Fruit fly (Drosophila melanogaster) whole organism, embryonic: Measurements from ENCODE around the gene CG15528.

ENCODE experiments used
- Adf1 ChIP-seq: fragments of 200-800 bp; sonication (Bioruptor generic); IDR thresholded peaks from 2 replicates; pipeline ENCODE4 v1.3.6; 2022; ENCODE audit warnings: missing biosample characterization, missing genetic modification characterization
- Awh ChIP-seq: fragments of 200-800 bp; sonication (Bioruptor generic); IDR thresholded peaks from 2 replicates; pipeline ENCODE4, ENCODE4 v1.3.6; 2022; ENCODE audit warnings: missing biosample characterization, missing genetic modification characterization
- CG11093 ChIP-seq: fragments of 200-800 bp; sonication (Bioruptor generic); IDR thresholded peaks from 3 replicates; pipeline ENCODE4 v1.3.6; 2022; ENCODE audit warnings: missing biosample characterization, missing genetic modification characterization
- CG12155 ChIP-seq: fragments of 200-800 bp; sonication (Bioruptor generic); optimal IDR thresholded peaks from 3 replicates; lab custom pipeline; 2016; ENCODE audit warnings: missing biosample characterization, missing genetic modification characterization
- CG12391 ChIP-seq: fragments of 200-800 bp; sonication (Bioruptor generic); optimal IDR thresholded peaks from 3 replicates; lab custom pipeline; 2018; ENCODE audit warnings: missing biosample characterization, mild to moderate bottlenecking, missing genetic modification characterization, moderate library complexity
- CG14050 ChIP-seq: fragments of 200-800 bp; sonication (Bioruptor generic); IDR thresholded peaks from 3 replicates; pipeline ENCODE4 v1.3.6; 2022; ENCODE audit warnings: missing biosample characterization, missing genetic modification characterization
- CG14710 ChIP-seq: fragments of 200-800 bp; sonication (Bioruptor generic); optimal IDR thresholded peaks from 3 replicates; lab custom pipeline; 2019; ENCODE audit warnings: missing biosample characterization, mild to moderate bottlenecking, missing genetic modification characterization, moderate library complexity
- CG15011 ChIP-seq: fragments of 200-800 bp; sonication (Bioruptor generic); optimal IDR thresholded peaks from 3 replicates; lab custom pipeline; 2018; ENCODE audit warnings: missing biosample characterization, mild to moderate bottlenecking, missing genetic modification characterization
- CG2120 ChIP-seq: fragments of 200-800 bp; sonication (Bioruptor generic); optimal IDR thresholded peaks from 3 replicates; lab custom pipeline; 2016; ENCODE audit warnings: missing biosample characterization, missing genetic modification characterization
- CG2202 ChIP-seq: fragments of 200-800 bp; sonication (Bioruptor generic); optimal IDR thresholded peaks from 2 replicates; lab custom pipeline; 2018; ENCODE audit warnings: missing biosample characterization, mild to moderate bottlenecking, missing genetic modification characterization
- CG2889 ChIP-seq: fragments of 200-800 bp; sonication (Bioruptor generic); IDR thresholded peaks from 3 replicates; pipeline ENCODE4 v1.3.6; 2022; ENCODE audit warnings: missing biosample characterization, missing genetic modification characterization
- CG30020 ChIP-seq: fragments of 200-800 bp; optimal IDR thresholded peaks from 2 replicates; lab custom pipeline; 2019; ENCODE audit warnings: missing biosample characterization, mild to moderate bottlenecking, missing genetic modification characterization, moderate library complexity
- CG31224 ChIP-seq: fragments of 200-800 bp; sonication (Bioruptor generic); IDR thresholded peaks from 2 replicates; pipeline ENCODE4 v1.3.6; 2022; ENCODE audit warnings: missing biosample characterization, missing genetic modification characterization
- CG3163 ChIP-seq: fragments of 200-800 bp; sonication (Bioruptor generic); optimal IDR thresholded peaks from 3 replicates; lab custom pipeline; 2016; ENCODE audit warnings: missing biosample characterization, missing genetic modification characterization
- CG3838 ChIP-seq: fragments of 200-800 bp; sonication (Bioruptor generic); optimal IDR thresholded peaks from 3 replicates; lab custom pipeline; 2016; ENCODE audit warnings: missing biosample characterization, missing genetic modification characterization
- CG3847 ChIP-seq: fragments of 200-800 bp; sonication (Bioruptor generic); IDR thresholded peaks from 2 replicates; pipeline ENCODE4 v1.3.6; 2022; ENCODE audit warnings: missing biosample characterization, missing genetic modification characterization
- CG4707 ChIP-seq: fragments of 200-800 bp; sonication (Bioruptor generic); optimal IDR thresholded peaks from 2 replicates; lab custom pipeline; 2018; ENCODE audit warnings: missing biosample characterization, mild to moderate bottlenecking, missing genetic modification characterization, moderate library complexity
- CG6654 ChIP-seq: fragments of 200-800 bp; sonication (Bioruptor generic); optimal IDR thresholded peaks from 2 replicates; lab custom pipeline; 2017; ENCODE audit warnings: missing biosample characterization, mild to moderate bottlenecking, missing genetic modification characterization
- CG6854 ChIP-seq: fragments of 200-800 bp; sonication (Bioruptor generic); optimal IDR thresholded peaks from 3 replicates; lab custom pipeline; 2017; ENCODE audit warnings: missing biosample characterization, mild to moderate bottlenecking, missing genetic modification characterization
- CG8359 ChIP-seq: fragments of 200-800 bp; sonication (Bioruptor generic); optimal IDR thresholded peaks from 2 replicates; lab custom pipeline; 2017; ENCODE audit warnings: missing biosample characterization, mild to moderate bottlenecking, missing genetic modification characterization, borderline replicate concordance
- CG9215 ChIP-seq: fragments of 200-800 bp; sonication (Bioruptor generic); IDR thresholded peaks from 2 replicates; pipeline ENCODE4 v1.3.6; 2022; ENCODE audit warnings: missing biosample characterization, missing genetic modification characterization
- CG9797 ChIP-seq: fragments of 200-800 bp; sonication (Bioruptor generic); optimal IDR thresholded peaks from 3 replicates; lab custom pipeline; 2018; ENCODE audit warnings: missing biosample characterization, mild to moderate bottlenecking, missing genetic modification characterization
- CG9932 ChIP-seq: fragments of 200-800 bp; sonication (Bioruptor generic); IDR thresholded peaks from 2 replicates; pipeline ENCODE4 v1.3.6; 2022; ENCODE audit warnings: missing biosample characterization, missing genetic modification characterization
- Drgx ChIP-seq: fragments of 200-800 bp; sonication (Bioruptor generic); IDR thresholded peaks from 2 replicates; pipeline ENCODE4 v1.3.6; 2022; ENCODE audit warnings: missing biosample characterization, missing genetic modification characterization
- Ets97D ChIP-seq: fragments of 200-800 bp; sonication (Bioruptor generic); optimal IDR thresholded peaks from 3 replicates; lab custom pipeline; 2016; ENCODE audit warnings: missing biosample characterization, missing genetic modification characterization
- Hand ChIP-seq: fragments of 200-800 bp; sonication (Bioruptor generic); optimal IDR thresholded peaks from 2 replicates; lab custom pipeline; 2017; ENCODE audit warnings: mild to moderate bottlenecking, missing biosample characterization, missing genetic modification reagents, missing genetic modification characterization
- Hr78 ChIP-seq, 2 experiments: fragments of 200-800 bp in 1 of 2; fragments of >200 bp in 1 of 2; sonication (Bioruptor generic) in 1 of 2; optimal IDR thresholded peaks; 2 replicates each; lab custom pipeline; 2017 to 2019; ENCODE audit warnings: missing biosample characterization in 2 of 2, missing genetic modification characterization in 2 of 2, mild to moderate bottlenecking in 1 of 2, moderate library complexity in 1 of 2
- Jarid2 ChIP-seq: fragments of 200-800 bp; sonication (Bioruptor generic); optimal IDR thresholded peaks from 3 replicates; lab custom pipeline; 2017; ENCODE audit warnings: mild to moderate bottlenecking, missing biosample characterization, missing genetic modification reagents, missing genetic modification characterization
- Lpt ChIP-seq: fragments of >200 bp; optimal IDR thresholded peaks from 2 replicates; lab custom pipeline; 2018; ENCODE audit warnings: missing biosample characterization, missing genetic modification characterization
- Neu2 ChIP-seq: fragments of 200-800 bp; sonication (Bioruptor generic); optimal IDR thresholded peaks from 3 replicates; lab custom pipeline; 2016; ENCODE audit warnings: missing biosample characterization, missing genetic modification characterization, borderline replicate concordance
- Rx ChIP-seq: fragments of 200-800 bp; sonication (Bioruptor generic); IDR thresholded peaks from 2 replicates; pipeline ENCODE4 v1.3.6; 2022; ENCODE audit warnings: missing biosample characterization, missing genetic modification characterization
- Trl ChIP-seq, 3 experiments: fragments of >200 bp in 2 of 3; fragments of 200-800 bp in 1 of 3; sonication (Bioruptor generic) in 1 of 3; optimal IDR thresholded peaks; 2 replicates in 1 of 3; 3 replicates in 2 of 3; lab custom pipeline; 2016 to 2017; ENCODE audit warnings: missing biosample characterization in 1 of 3, missing genetic modification characterization in 1 of 3
- bbx ChIP-seq: fragments of 200-800 bp; sonication (Bioruptor generic); IDR thresholded peaks from 2 replicates; pipeline ENCODE4 v1.3.6; 2022; ENCODE audit warnings: missing biosample characterization, missing genetic modification characterization; ENCODE audit not compliant: partially characterized antibody
- bigmax ChIP-seq: fragments of 200-800 bp; sonication (Bioruptor generic); optimal IDR thresholded peaks from 2 replicates; lab custom pipeline; 2018; ENCODE audit warnings: missing biosample characterization, mild to moderate bottlenecking, missing genetic modification characterization
- ems ChIP-seq: fragments of 200-800 bp; sonication (Bioruptor generic); optimal IDR thresholded peaks from 3 replicates; lab custom pipeline; 2016; ENCODE audit warnings: missing biosample characterization, missing genetic modification characterization
- ewg ChIP-seq: fragments of 200-800 bp; sonication (Bioruptor generic); optimal IDR thresholded peaks from 3 replicates; lab custom pipeline; 2017; ENCODE audit warnings: mild to moderate bottlenecking, missing biosample characterization, missing genetic modification reagents, missing genetic modification characterization
- exex ChIP-seq: fragments of 200-800 bp; sonication (Bioruptor generic); optimal IDR thresholded peaks from 4 replicates; lab custom pipeline; 2018; ENCODE audit warnings: missing biosample characterization, mild to moderate bottlenecking, missing genetic modification characterization, moderate library complexity
- gsb ChIP-seq: fragments of 200-800 bp; sonication (Bioruptor generic); IDR thresholded peaks from 2 replicates; pipeline ENCODE4 v1.3.6; 2022; ENCODE audit warnings: missing biosample characterization, missing genetic modification characterization
- hth ChIP-seq: fragments of >200 bp; optimal IDR thresholded peaks from 2 replicates; lab custom pipeline; 2017; ENCODE audit warnings: inconsistent platforms
- inv ChIP-seq: fragments of 200-800 bp; sonication (Bioruptor generic); IDR thresholded peaks from 2 replicates; pipeline ENCODE4 v1.3.6; 2022; ENCODE audit warnings: missing biosample characterization, missing genetic modification characterization; ENCODE audit not compliant: partially characterized antibody
- oc ChIP-seq: fragments of 200-800 bp; sonication (Bioruptor generic); optimal IDR thresholded peaks from 2 replicates; lab custom pipeline; 2018; ENCODE audit warnings: missing biosample characterization, mild to moderate bottlenecking, missing genetic modification characterization, moderate library complexity
- odd ChIP-seq: fragments of 200-800 bp; sonication (Bioruptor generic); optimal IDR thresholded peaks from 2 replicates; lab custom pipeline; 2017; ENCODE audit warnings: missing biosample characterization, mild to moderate bottlenecking, missing genetic modification characterization
- salm ChIP-seq: fragments of 200-800 bp; sonication (Bioruptor generic); optimal IDR thresholded peaks from 2 replicates; lab custom pipeline; 2018; ENCODE audit warnings: missing biosample characterization, mild to moderate bottlenecking, missing genetic modification characterization
- tap ChIP-seq: fragments of 200-800 bp; optimal IDR thresholded peaks from 3 replicates; lab custom pipeline; 2019; ENCODE audit warnings: missing biosample characterization, mild to moderate bottlenecking, missing genetic modification characterization, moderate library complexity
- tin ChIP-seq: fragments of 200-800 bp; sonication (Bioruptor generic); optimal IDR thresholded peaks from 3 replicates; lab custom pipeline; 2016; ENCODE audit warnings: missing biosample characterization, missing genetic modification characterization
- unpg ChIP-seq: fragments of 200-800 bp; sonication (Bioruptor generic); optimal IDR thresholded peaks from 3 replicates; lab custom pipeline; 2018; ENCODE audit warnings: missing biosample characterization, mild to moderate bottlenecking, missing genetic modification characterization, moderate library complexity
- zen2 ChIP-seq: fragments of 200-800 bp; sonication (Bioruptor generic); IDR thresholded peaks from 3 replicates; pipeline ENCODE4 v1.3.6; 2022; ENCODE audit warnings: missing biosample characterization, missing genetic modification characterization; ENCODE audit not compliant: partially characterized antibody

CG15528 gene

DNA sequence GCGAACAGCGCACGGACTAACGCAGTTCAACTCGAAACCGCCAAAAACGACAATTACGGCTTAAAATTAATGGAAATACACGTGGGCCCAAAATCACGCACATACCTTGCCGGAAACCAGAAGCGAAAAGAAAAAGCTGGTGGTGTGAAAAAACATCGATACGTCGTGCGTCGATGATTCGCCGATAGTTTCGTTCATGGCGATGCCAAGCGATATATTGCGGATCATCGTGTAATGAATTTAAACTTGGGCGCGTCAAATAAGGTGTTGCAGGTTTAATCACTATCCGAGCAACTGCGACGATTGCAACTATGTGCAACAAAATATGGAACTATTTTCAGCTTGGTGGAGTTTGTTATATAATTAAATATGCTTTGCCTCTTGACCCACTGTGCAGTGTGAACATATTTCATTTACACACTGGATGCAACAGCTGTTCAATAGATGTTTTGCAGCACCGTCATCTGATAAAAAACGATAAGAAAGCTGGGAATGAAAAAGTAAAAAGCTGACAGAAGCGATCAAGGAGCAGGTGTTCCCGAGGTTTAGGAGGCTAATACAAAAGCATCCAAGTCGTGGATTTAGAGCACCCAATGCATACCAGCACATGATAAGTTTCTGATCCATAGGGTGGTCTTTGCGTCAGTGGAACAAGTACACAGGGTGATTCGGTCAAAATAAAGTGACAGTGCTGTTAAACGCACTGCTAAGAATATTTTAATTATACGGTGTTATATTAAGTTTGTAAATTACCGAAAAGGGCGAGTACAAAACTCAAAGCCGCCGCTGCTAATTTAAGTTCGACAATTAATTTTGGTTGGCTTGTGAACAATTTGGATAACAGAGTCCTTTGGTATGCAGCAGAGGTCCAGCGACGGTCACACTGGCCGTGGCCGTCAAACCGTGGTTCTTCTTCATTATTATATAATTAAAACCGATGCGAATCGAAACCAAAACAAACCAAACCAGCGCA lies 5.6 kb downstream of the CG15528 start, which contains the start of the genes RpL32 and CG7943 (continued):
- peak; percentile 91 for TF ChIP-seq unpg (GFP tag; lab: Kevin White, UChicago)
- TF ChIP-seq CG3163 (GFP tag; lab: Kevin White, UChicago) = peak; percentile 78
- TF ChIP-seq CG4707 (GFP tag; lab: Kevin White, UChicago) = peak; percentile 80
- TF ChIP-seq CG6654 (GFP tag; lab: Kevin White, UChicago) = peak; percentile 84
- peak; percentile 92 for TF ChIP-seq CG12391 (tag; lab: Kevin White, UChicago)
- peak; percentile 100 for TF ChIP-seq zen2
- TF ChIP-seq CG6854 (GFP tag; lab: Kevin White, UChicago) = peak; percentile 93
- peak; percentile 78 for TF ChIP-seq CG12155 (GFP tag; lab: Kevin White, UChicago)
- peak; percentile 91 for TF ChIP-seq CG15011 (GFP tag; lab: Kevin White, UChicago)
- TF ChIP-seq Neu2 (GFP tag; lab: Kevin White, UChicago) = peak; percentile 86
- TF ChIP-seq Hr78 (GFP tag; optimal IDR thresholded peaks at IDR 0.05; lab: Kevin White, UChicago) = no peak
- TF ChIP-seq Ets97D (GFP tag; lab: Kevin White, UChicago) = peak; percentile 99
- peak; percentile 85 for TF ChIP-seq Jarid2
- no peak for TF ChIP-seq hth
- peak; percentile 100 for TF ChIP-seq inv (GFP tag; lab: Robert Waterston, UW)
- peak; percentile 81 for TF ChIP-seq bigmax (GFP tag; lab: Kevin White, UChicago)
- TF ChIP-seq CG3838 = peak; percentile 80
- TF ChIP-seq CG2202 (tag; lab: Kevin White, UChicago) = peak; percentile 76
- TF ChIP-seq ewg = peak; percentile 80
- TF ChIP-seq ems = peak; percentile 97
- peak; percentile 93 for TF ChIP-seq Rx (GFP tag; lab: Robert Waterston, UW)
- peak; percentile 86 for TF ChIP-seq salm (tag; lab: Kevin White, UChicago)
- peak; percentile 79 for TF ChIP-seq CG9797
- TF ChIP-seq CG9932 = peak; percentile 99
- peak; percentile 52 for TF ChIP-seq exex
- peak; percentile 91 for TF ChIP-seq odd (GFP tag; lab: Kevin White, UChicago)
- TF ChIP-seq CG30020 = peak; percentile 88
- peak; percentile 87 for TF ChIP-seq Drgx (GFP tag; lab: Robert Waterston, UW)
- peak; percentile 96 for TF ChIP-seq tin (GFP tag; lab: Kevin White, UChicago)
- TF ChIP-seq gsb = peak; percentile 92
- peak; percentile 100 for TF ChIP-seq bbx (GFP tag; lab: Robert Waterston, UW)
- TF ChIP-seq CG9215 = peak; percentile 92
- peak; percentile 91 for TF ChIP-seq CG14050 (GFP tag; lab: Robert Waterston, UW)
- TF ChIP-seq CG31224 = peak; percentile 90
- TF ChIP-seq CG2889 (GFP tag; lab: Robert Waterston, UW) = peak; percentile 88
- TF ChIP-seq CG3847 (GFP tag; lab: Robert Waterston, UW) = peak; percentile 95
- TF ChIP-seq CG14710 (tag; lab: Kevin White, UChicago) = peak; percentile 96
- peak; percentile 78 for TF ChIP-seq Adf1 (GFP tag; lab: Robert Waterston, UW)
- TF ChIP-seq Awh (GFP tag; lab: Robert Waterston, UW) = peak; percentile 86
- peak; percentile 89 for TF ChIP-seq tap (tag; lab: Kevin White, UChicago)
- peak; percentile 87 for TF ChIP-seq CG11093 (GFP tag; lab: Robert Waterston, UW)
- no peak for TF ChIP-seq Trl (optimal IDR thresholded peaks at IDR 0.05; lab: Kevin White, UChicago)
- TF ChIP-seq Trl (GFP tag; optimal IDR thresholded peaks at IDR 0.05; lab: Kevin White, UChicago) = peak; percentile 98
- peak; percentile 85 for TF ChIP-seq CG8359 (GFP tag; lab: Kevin White, UChicago)
- TF ChIP-seq Hand = peak; percentile 70
- no peak for TF ChIP-seq Lpt
- TF ChIP-seq CG2120 = peak; percentile 92
- peak; percentile 81 for TF ChIP-seq oc (tag; lab: Kevin White, UChicago)
